Worm (Caenorhabditis elegans) whole organism, L4/young adult: ENCODE results near the gene C45H4.13.

Source experiments
- W03F9.2 ChIP-seq: fragments of 150-350 bp; optimal IDR thresholded peaks from 2 replicates; lab custom pipeline; 2014; ENCODE audit warnings: missing biosample characterization, missing genetic modification characterization
- dao-5 ChIP-seq: sonication (generic microtip); optimal IDR thresholded peaks from 2 replicates; lab custom pipeline; 2016; ENCODE audit warnings: missing genotype, missing genetic modification characterization, moderate library complexity, missing compliant biosample characterization
- him-1 ChIP-seq: sonication (generic microtip); optimal IDR thresholded peaks from 2 replicates; lab custom pipeline; 2016; ENCODE audit warnings: missing genotype, missing genetic modification reagents, missing genetic modification characterization, missing compliant biosample characterization

- TF ChIP-seq dao-5 (tag; lab: Kevin White, UChicago): no peak
- no peak for TF ChIP-seq him-1 (tag; lab: Kevin White, UChicago)
- TF ChIP-seq W03F9.2 (tag; lab: Kevin White, UChicago): no peak
Observed at ce11 chrV:2132675-2133074, 18.1 kb downstream of the C45H4.13 start.
